Fruit fly (Drosophila melanogaster) S2 (cell line): ENCODE data around the gene wat.

Source experiments
- CG8478 ChIP-seq: fragments of >200 bp; optimal IDR thresholded peaks from 2 replicates; lab custom pipeline; 2018
- CTCF ChIP-seq, 2 experiments: fragments of >200 bp; optimal IDR thresholded peaks; 2 replicates each; lab custom pipeline; 2018

dm6 chr3R:29068430-29069207 is 48.4 kb upstream of the wat start:
- TF ChIP-seq CG8478 (lab: Kevin White, UChicago) (no peak), CTCF (optimal IDR thresholded peaks at IDR 0.05; lab: Kevin White, UChicago) (no peak)
